Worm (Caenorhabditis elegans) whole organism, L4 larva: ENCODE measurements around the gene henn-1.

Experiments
- F37D6.2 ChIP-seq: sonication (generic microtip); optimal IDR thresholded peaks from 2 replicates; lab custom pipeline; 2016; ENCODE audit warnings: mild to moderate bottlenecking, missing genetic modification characterization, missing compliant biosample characterization
- T20F7.1 ChIP-seq: fragments of 200-800 bp; sonication (Bioruptor generic); optimal IDR thresholded peaks from 2 replicates; lab custom pipeline; 2018; ENCODE audit warnings: mild to moderate bottlenecking, missing genetic modification characterization, missing compliant biosample characterization
- Y75B8A.6 ChIP-seq: fragments of 200-800 bp; sonication (Bioruptor generic); IDR thresholded peaks from 2 replicates; pipeline ENCODE4 v1.3.6; 2022; ENCODE audit warnings: missing genetic modification reagents, missing genetic modification characterization, missing compliant biosample characterization
- aha-1 ChIP-seq: fragments of 150-350 bp; peaks from one replicate; lab custom pipeline; 2014; ENCODE audit warnings: missing biosample characterization, missing genetic modification characterization
- aly-2 ChIP-seq: sonication (generic microtip); optimal IDR thresholded peaks from 2 replicates; lab custom pipeline; 2018; ENCODE audit warnings: missing biosample characterization, missing genetic modification characterization
- ceh-44 ChIP-seq: fragments of 200-800 bp; sonication (Bioruptor generic); IDR thresholded peaks from 2 replicates; pipeline ENCODE4 v1.3.6; 2022; ENCODE audit warnings: missing genetic modification reagents, missing genetic modification characterization, missing compliant biosample characterization
- ctbp-1 ChIP-seq: fragments of 200-800 bp; sonication (Bioruptor generic); IDR thresholded peaks from 2 replicates; pipeline ENCODE4 v1.3.6; 2022; ENCODE audit warnings: missing genetic modification reagents, missing genetic modification characterization, missing compliant biosample characterization
- daf-19 ChIP-seq: fragments of 200-800 bp; sonication (Bioruptor generic); conservative IDR thresholded peaks from 2 replicates; pipeline ENCODE4 v1.3.6; 2022; ENCODE audit warnings: missing genetic modification characterization, missing compliant biosample characterization
- daf-8 ChIP-seq: fragments of 200-800 bp; sonication (Bioruptor generic); IDR thresholded peaks from 2 replicates; pipeline ENCODE4 v1.3.6; 2022; ENCODE audit warnings: missing genetic modification characterization, missing compliant biosample characterization
- dve-1 ChIP-seq: sonication (generic microtip); optimal IDR thresholded peaks from 2 replicates; lab custom pipeline; 2017; ENCODE audit warnings: antibody characterized with exemption, mild to moderate bottlenecking, missing genetic modification characterization, missing compliant biosample characterization; ENCODE audit not compliant: insufficient read depth
- gei-8 ChIP-seq: fragments of 200-800 bp; sonication (Bioruptor generic); optimal IDR thresholded peaks from 2 replicates; lab custom pipeline; 2018; ENCODE audit warnings: mild to moderate bottlenecking, missing genetic modification characterization, missing compliant biosample characterization
- lim-7 ChIP-seq: fragments of 200-800 bp; sonication (Bioruptor generic); IDR thresholded peaks from 2 replicates; pipeline ENCODE4 v1.3.6; 2022; ENCODE audit warnings: missing genetic modification characterization, missing compliant biosample characterization
- lin-13 ChIP-seq: fragments of 150-350 bp; optimal IDR thresholded peaks from 2 replicates; lab custom pipeline; 2014; ENCODE audit warnings: missing biosample characterization, missing genetic modification reagents, missing genetic modification characterization
- lin-15B ChIP-seq: fragments of 150-350 bp; sonication (generic microtip); optimal IDR thresholded peaks from 3 replicates; lab custom pipeline; 2014; ENCODE audit warnings: missing biosample characterization, missing genetic modification characterization
- mdt-29 ChIP-seq: fragments of 200-800 bp; sonication (Bioruptor generic); IDR thresholded peaks from 2 replicates; pipeline ENCODE4 v1.3.6; 2022; ENCODE audit warnings: missing genetic modification reagents, missing genetic modification characterization, missing compliant biosample characterization
- mep-1 ChIP-seq: fragments of 150-350 bp; sonication (generic microtip); optimal IDR thresholded peaks from 3 replicates; lab custom pipeline; 2014; ENCODE audit warnings: missing biosample characterization, missing genetic modification characterization
- nhr-102 ChIP-seq: sonication (generic microtip); optimal IDR thresholded peaks from 2 replicates; lab custom pipeline; 2016; ENCODE audit warnings: mild to moderate bottlenecking, missing genetic modification characterization, moderate library complexity, missing compliant biosample characterization
- nhr-237 ChIP-seq: sonication (generic microtip); optimal IDR thresholded peaks from 2 replicates; lab custom pipeline; 2017; ENCODE audit warnings: missing biosample characterization, missing genetic modification characterization
- nhr-25 ChIP-seq: sonication (generic microtip); optimal IDR thresholded peaks from 2 replicates; lab custom pipeline; 2017; ENCODE audit warnings: missing genetic modification characterization, mild to moderate bottlenecking, missing compliant biosample characterization, antibody characterized with exemption, moderate library complexity, borderline replicate concordance; ENCODE audit not compliant: insufficient read depth
- nhr-28 ChIP-seq: fragments of 150-350 bp; optimal IDR thresholded peaks from 2 replicates; lab custom pipeline; 2014; ENCODE audit warnings: missing biosample characterization, missing genetic modification characterization
- nhr-6 ChIP-seq: fragments of 150-350 bp; optimal IDR thresholded peaks from 2 replicates; lab custom pipeline; 2014; ENCODE audit warnings: missing biosample characterization, missing genetic modification characterization
- nhr-76 ChIP-seq: fragments of 150-350 bp; optimal IDR thresholded peaks from 2 replicates; lab custom pipeline; 2014; ENCODE audit warnings: missing biosample characterization, missing genetic modification characterization
- nhr-77 ChIP-seq: fragments of 150-350 bp; optimal IDR thresholded peaks from 2 replicates; lab custom pipeline; 2014; ENCODE audit warnings: missing biosample characterization, missing genetic modification characterization
- pha-4 ChIP-seq, 2 experiments: fragments of 150-350 bp in 1 of 2; fragments of 200-800 bp in 1 of 2; sonication (Bioruptor generic) in 1 of 2; IDR thresholded peaks in 1 of 2; optimal IDR thresholded peaks in 1 of 2; 2 replicates each; pipeline versions ENCODE4 v1.3.6 to Lab custom; 2014 to 2022; ENCODE audit warnings: missing genetic modification characterization in 2 of 2, missing genetic modification reagents in 2 of 2, missing biosample characterization in 1 of 2, missing compliant biosample characterization in 1 of 2
- pqm-1 ChIP-seq: sonication (generic microtip); optimal IDR thresholded peaks from 2 replicates; lab custom pipeline; 2017; ENCODE audit warnings: missing biosample characterization, missing genetic modification characterization
- rbr-2 ChIP-seq: sonication (generic microtip); optimal IDR thresholded peaks from 2 replicates; lab custom pipeline; 2016; ENCODE audit warnings: missing genotype, missing genetic modification characterization, missing compliant biosample characterization
- set-16 ChIP-seq: fragments of 200-800 bp; sonication (Bioruptor generic); IDR thresholded peaks from 2 replicates; pipeline ENCODE4 v1.3.6; 2022; ENCODE audit warnings: missing genetic modification reagents, missing genetic modification characterization, missing compliant biosample characterization
- spr-1 ChIP-seq: sonication (generic microtip); optimal IDR thresholded peaks from 2 replicates; lab custom pipeline; 2016; ENCODE audit warnings: mild to moderate bottlenecking, missing genetic modification characterization, missing compliant biosample characterization
- unc-130 ChIP-seq: sonication (generic microtip); optimal IDR thresholded peaks from 2 replicates; lab custom pipeline; 2016; ENCODE audit warnings: missing genetic modification reagents, missing genetic modification characterization, missing compliant biosample characterization
- unc-62 ChIP-seq, 3 experiments: fragments of 150-350 bp in 1 of 3; sonication (generic microtip); optimal IDR thresholded peaks in 2 of 3; peaks in 1 of 3; 1 replicate in 1 of 3; 2 replicates in 2 of 3; lab custom pipeline; 2014 to 2017; ENCODE audit warnings: missing biosample characterization in 3 of 3, missing genetic modification characterization in 3 of 3, missing genetic modification reagents in 3 of 3, missing genotype in 1 of 3
- zfp-2 ChIP-seq: sonication (generic microtip); optimal IDR thresholded peaks from 2 replicates; lab custom pipeline; 2016; ENCODE audit warnings: mild to moderate bottlenecking, missing genetic modification characterization, missing compliant biosample characterization
- zfp-3 ChIP-seq: fragments of 200-800 bp; sonication (Bioruptor generic); conservative IDR thresholded peaks from 2 replicates; pipeline ENCODE4 v1.3.6; 2022; ENCODE audit warnings: missing genetic modification reagents, missing genetic modification characterization, missing compliant biosample characterization
- zip-11 ChIP-seq: fragments of 200-800 bp; sonication (Bioruptor generic); IDR thresholded peaks from 2 replicates; pipeline ENCODE4 v1.3.6; 2022; ENCODE audit warnings: missing genetic modification characterization, missing compliant biosample characterization
- ztf-7 ChIP-seq: fragments of 150-350 bp; optimal IDR thresholded peaks from 2 replicates; lab custom pipeline; 2014; ENCODE audit warnings: missing biosample characterization, missing genetic modification characterization

henn-1 gene

DNA sequence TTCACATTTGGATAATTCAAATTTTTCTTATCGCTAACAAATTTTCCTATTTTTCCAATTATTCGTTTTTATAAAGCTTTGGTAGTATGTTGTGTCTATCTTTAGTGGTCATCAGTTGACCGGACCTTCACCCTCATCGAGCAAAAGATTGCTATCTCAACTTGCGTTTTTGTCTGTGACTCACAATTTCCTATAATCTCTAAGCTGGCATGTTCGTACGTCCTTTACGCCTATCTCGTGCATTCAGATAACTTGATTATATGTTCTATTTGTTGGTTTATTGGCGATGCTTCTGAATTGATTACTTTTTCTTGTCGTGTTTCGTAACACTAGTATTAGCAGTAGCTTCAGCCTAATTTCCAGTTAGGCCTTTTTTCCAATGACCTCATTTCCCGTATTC, 47.1 kb downstream of the henn-1 start:
- TF ChIP-seq spr-1 (tag; lab: Kevin White, UChicago) (no peak), daf-19 (GFP tag; lab: Robert Waterston, UW) (no peak), ceh-44 (no peak), rbr-2 (tag; lab: Kevin White, UChicago) (no peak), set-16 (no peak), lim-7 (GFP tag; lab: Robert Waterston, UW) (no peak), unc-130 (GFP tag; lab: Kevin White, UChicago) (no peak), lin-13 (GFP tag; lab: Kevin White, UChicago) (no peak), zfp-3 (GFP tag; lab: Robert Waterston, UW) (no peak), nhr-28 (tag; lab: Kevin White, UChicago) (no peak), aly-2 (tag; lab: Kevin White, UChicago) (no peak), lin-15B (no peak), nhr-6 (tag; lab: Kevin White, UChicago) (no peak), ctbp-1 (no peak), mdt-29 (no peak), nhr-102 (tag; lab: Kevin White, UChicago) (no peak), nhr-76 (tag; lab: Kevin White, UChicago) (no peak)

DNA sequence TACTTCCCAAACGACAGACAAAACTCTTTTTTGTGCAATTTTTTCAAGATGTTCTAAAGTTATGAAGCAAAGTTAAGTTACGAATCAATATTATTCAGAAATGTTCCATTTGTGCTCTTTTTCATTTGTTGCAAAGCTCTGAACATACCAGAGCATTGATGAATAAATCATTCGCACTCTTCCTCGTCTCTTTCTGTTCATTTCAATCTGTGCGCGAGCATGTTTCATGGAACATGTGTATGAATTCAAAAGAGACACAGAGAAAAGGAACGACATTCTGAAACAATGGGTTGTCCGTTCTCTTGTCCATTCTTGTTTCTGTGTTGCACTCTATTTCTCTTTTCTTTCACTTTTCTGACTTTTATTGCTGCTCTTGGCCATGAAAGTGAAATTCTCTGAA, 47.9 kb downstream of the henn-1 start:
- TF ChIP-seq zip-11 (GFP tag; lab: Robert Waterston, UW) (no peak), unc-62 (GFP tag; optimal IDR thresholded peaks at IDR 0.05 in 1 of 2; lab: Kevin White, UChicago) (peak in 1 of 2 experiments; percentile 94), unc-62 (tag; optimal IDR thresholded peaks at IDR 0.05; lab: Kevin White, UChicago) (no peak), aha-1 (tag; lab: Kevin White, UChicago) (peak; percentile 99)

DNA sequence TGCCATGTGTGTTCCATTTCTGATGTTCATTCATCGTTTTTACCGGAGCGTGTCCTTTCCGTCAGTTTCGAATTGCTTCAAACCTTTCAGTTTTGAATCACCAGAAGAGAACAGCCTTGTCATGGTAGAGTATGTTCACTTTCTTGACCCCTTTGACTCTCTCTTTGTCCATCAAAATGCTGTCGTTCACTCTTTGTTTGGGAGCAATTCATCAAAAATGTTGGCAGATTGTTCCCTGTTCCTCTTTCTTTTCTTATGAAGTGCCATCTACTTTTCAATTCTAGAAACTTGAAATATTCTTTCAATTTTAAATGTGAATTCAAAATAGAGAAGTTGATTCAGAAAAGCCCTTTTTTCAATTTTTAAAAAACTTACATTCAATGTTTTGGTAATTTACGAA, 48.9 kb downstream of the henn-1 start:
- no peak for TF ChIP-seq Y75B8A.6 (GFP tag; lab: Robert Waterston, UW)
- peak in 1 of 2 experiments; percentile 92 for TF ChIP-seq unc-62 (GFP tag; optimal IDR thresholded peaks at IDR 0.05 in 1 of 2; lab: Kevin White, UChicago)
- no peak for TF ChIP-seq unc-62 (tag; optimal IDR thresholded peaks at IDR 0.05; lab: Kevin White, UChicago)

DNA sequence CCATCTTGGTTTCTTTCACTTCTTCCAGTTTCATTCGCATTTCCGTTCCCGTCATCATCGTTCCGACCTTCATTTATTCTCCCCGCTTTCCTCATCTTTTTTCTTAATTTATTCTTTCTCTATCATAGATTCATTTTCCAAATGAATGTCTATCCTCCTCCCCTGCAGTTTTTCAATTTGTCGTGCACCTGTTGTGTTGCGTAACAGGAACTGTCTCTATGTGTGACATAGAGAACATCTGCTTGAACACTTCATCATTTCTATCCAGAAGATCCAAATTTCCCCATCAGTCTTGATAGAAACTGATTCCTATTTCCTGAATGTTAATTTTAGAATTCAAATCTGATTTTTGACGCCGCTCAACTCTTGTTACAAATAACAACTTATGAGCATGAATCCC, 51.1 kb downstream of the henn-1 start:
- TF ChIP-seq daf-8 (GFP tag; lab: Robert Waterston, UW) (no peak), pha-4 (GFP tag; IDR thresholded peaks at IDR 0.05; lab: Robert Waterston, UW) (no peak), pha-4 (tag; optimal IDR thresholded peaks at IDR 0.05; lab: Kevin White, UChicago) (no peak), lim-7 (GFP tag; lab: Robert Waterston, UW) (no peak), gei-8 (GFP tag; lab: Kevin White, UChicago) (no peak), nhr-25 (tag; lab: Kevin White, UChicago) (no peak), dve-1 (tag; lab: Kevin White, UChicago) (no peak), ztf-7 (tag; lab: Kevin White, UChicago) (no peak), ceh-44 (no peak), F37D6.2 (tag; lab: Kevin White, UChicago) (no peak), mep-1 (tag; lab: Kevin White, UChicago) (no peak), zfp-2 (no peak), T20F7.1 (no peak), lin-15B (no peak), pqm-1 (no peak), nhr-77 (tag; lab: Kevin White, UChicago) (no peak), nhr-237 (no peak)
- TF ChIP-seq, all 104 proteins: peak for 0
